Fruit fly (Drosophila melanogaster) whole organism, embryonic: Measurements from ENCODE around the gene CG42727.

ENCODE experiments used
- Adf1 ChIP-seq: fragments of 200-800 bp; sonication (Bioruptor generic); IDR thresholded peaks from 2 replicates; pipeline ENCODE4 v1.3.6; 2022; ENCODE audit warnings: missing biosample characterization, missing genetic modification characterization
- Bdp1 ChIP-seq: fragments of 200-800 bp; sonication (Bioruptor generic); optimal IDR thresholded peaks from 3 replicates; lab custom pipeline; 2016; ENCODE audit warnings: missing biosample characterization, missing genetic modification characterization
- CG10274 ChIP-seq: fragments of 200-800 bp; sonication (Bioruptor generic); optimal IDR thresholded peaks from 3 replicates; lab custom pipeline; 2017; ENCODE audit warnings: missing biosample characterization, mild to moderate bottlenecking, missing genetic modification characterization
- CG11085 ChIP-seq: fragments of 200-800 bp; sonication (Bioruptor generic); IDR thresholded peaks from 2 replicates; pipeline ENCODE4 v1.3.6; 2022; ENCODE audit warnings: missing biosample characterization, missing genetic modification characterization
- CG12942 ChIP-seq: fragments of 200-800 bp; sonication (Bioruptor generic); optimal IDR thresholded peaks from 3 replicates; lab custom pipeline; 2016; ENCODE audit warnings: missing biosample characterization, missing genetic modification characterization
- CG13287 ChIP-seq: fragments of 200-800 bp; sonication (Bioruptor generic); IDR thresholded peaks from 2 replicates; pipeline ENCODE4 v1.3.6; 2022; ENCODE audit warnings: missing biosample characterization, missing genetic modification characterization; ENCODE audit not compliant: partially characterized antibody
- CG13624 ChIP-seq: fragments of 200-800 bp; sonication (Bioruptor generic); optimal IDR thresholded peaks from 2 replicates; lab custom pipeline; 2016; ENCODE audit warnings: missing biosample characterization, missing genetic modification characterization
- CG14014 ChIP-seq: fragments of 200-800 bp; sonication (Bioruptor generic); IDR thresholded peaks from 2 replicates; pipeline ENCODE4 v1.3.6; 2022; ENCODE audit warnings: missing biosample characterization, missing genetic modification characterization
- CG14965 ChIP-seq: fragments of 200-800 bp; sonication (Bioruptor generic); optimal IDR thresholded peaks from 2 replicates; lab custom pipeline; 2016; ENCODE audit warnings: missing biosample characterization, missing genetic modification characterization, borderline replicate concordance
- CG15011 ChIP-seq: fragments of 200-800 bp; sonication (Bioruptor generic); optimal IDR thresholded peaks from 3 replicates; lab custom pipeline; 2018; ENCODE audit warnings: missing biosample characterization, mild to moderate bottlenecking, missing genetic modification characterization
- CG15601 ChIP-seq: fragments of 200-800 bp; sonication (Bioruptor generic); optimal IDR thresholded peaks from 3 replicates; lab custom pipeline; 2019; ENCODE audit warnings: missing biosample characterization, mild to moderate bottlenecking, missing genetic modification characterization, moderate library complexity
- CG1603 ChIP-seq: fragments of 200-800 bp; sonication (Bioruptor generic); optimal IDR thresholded peaks from 2 replicates; lab custom pipeline; 2019; ENCODE audit warnings: missing biosample characterization, mild to moderate bottlenecking, missing genetic modification characterization, moderate library complexity
- CG16813 ChIP-seq: fragments of 200-800 bp; sonication (Bioruptor generic); IDR thresholded peaks from 3 replicates; pipeline ENCODE4 v1.3.6; 2022; ENCODE audit warnings: missing biosample characterization, missing genetic modification characterization; ENCODE audit not compliant: partially characterized antibody
- CG17912 ChIP-seq: fragments of 200-800 bp; sonication (Bioruptor generic); optimal IDR thresholded peaks from 2 replicates; lab custom pipeline; 2018; ENCODE audit warnings: missing biosample characterization, mild to moderate bottlenecking, missing genetic modification characterization
- CG18011 ChIP-seq: fragments of 200-800 bp; sonication (Bioruptor generic); optimal IDR thresholded peaks from 2 replicates; lab custom pipeline; 2017; ENCODE audit warnings: missing biosample characterization, missing genetic modification characterization, mild to moderate bottlenecking, moderate library complexity, missing genotype
- CG34376 ChIP-seq: fragments of 200-800 bp; sonication (Bioruptor generic); optimal IDR thresholded peaks from 2 replicates; lab custom pipeline; 2018; ENCODE audit warnings: missing biosample characterization, mild to moderate bottlenecking, missing genetic modification characterization
- CG43689 ChIP-seq: fragments of 200-800 bp; sonication (Bioruptor generic); IDR thresholded peaks from 2 replicates; pipeline ENCODE4 v1.3.6; 2022; ENCODE audit warnings: missing biosample characterization, missing genetic modification characterization
- CG6654 ChIP-seq: fragments of 200-800 bp; sonication (Bioruptor generic); optimal IDR thresholded peaks from 2 replicates; lab custom pipeline; 2017; ENCODE audit warnings: missing biosample characterization, mild to moderate bottlenecking, missing genetic modification characterization
- CG7357 ChIP-seq: fragments of 200-800 bp; sonication (Bioruptor generic); IDR thresholded peaks from 3 replicates; pipeline ENCODE4 v1.3.6; 2022; ENCODE audit warnings: missing biosample characterization, missing genetic modification characterization
- CG8089 ChIP-seq: fragments of 200-800 bp; sonication (Bioruptor generic); optimal IDR thresholded peaks from 3 replicates; lab custom pipeline; 2016; ENCODE audit warnings: missing biosample characterization, missing genetic modification characterization
- CG8359 ChIP-seq: fragments of 200-800 bp; sonication (Bioruptor generic); optimal IDR thresholded peaks from 2 replicates; lab custom pipeline; 2017; ENCODE audit warnings: missing biosample characterization, mild to moderate bottlenecking, missing genetic modification characterization, borderline replicate concordance
- CG8765 ChIP-seq: fragments of 200-800 bp; sonication (Bioruptor generic); IDR thresholded peaks from 2 replicates; pipeline ENCODE4 v1.3.6; 2022; ENCODE audit warnings: missing biosample characterization, missing genetic modification characterization
- CG9817 ChIP-seq: fragments of 200-800 bp; sonication (Bioruptor generic); optimal IDR thresholded peaks from 2 replicates; lab custom pipeline; 2018; ENCODE audit warnings: missing biosample characterization, mild to moderate bottlenecking, missing genetic modification characterization, moderate library complexity
- CTCF ChIP-seq: fragments of 200-800 bp; sonication (Bioruptor generic); optimal IDR thresholded peaks from 2 replicates; lab custom pipeline; 2017; ENCODE audit warnings: missing biosample characterization, mild to moderate bottlenecking, missing genetic modification characterization, moderate library complexity
- Dll ChIP-seq: fragments of 200-800 bp; sonication (Bioruptor generic); IDR thresholded peaks from 4 replicates; pipeline ENCODE4 v1.3.6; 2022; ENCODE audit warnings: missing biosample characterization, missing genetic modification characterization; ENCODE audit not compliant: partially characterized antibody
- E2f1 ChIP-seq: fragments of 200-800 bp; sonication (Bioruptor generic); IDR thresholded peaks from 2 replicates; pipeline ENCODE4 v1.3.6; 2022; ENCODE audit warnings: missing biosample characterization, missing genetic modification characterization
- HLH54F ChIP-seq: fragments of 200-800 bp; sonication (Bioruptor generic); optimal IDR thresholded peaks from 3 replicates; lab custom pipeline; 2016; ENCODE audit warnings: missing biosample characterization, missing genetic modification characterization
- Lim3 ChIP-seq: fragments of 200-800 bp; sonication (Bioruptor generic); IDR thresholded peaks from 2 replicates; pipeline ENCODE4 v1.3.6; 2022; ENCODE audit warnings: missing biosample characterization, missing genetic modification characterization
- MESR4 ChIP-seq: fragments of 200-800 bp; sonication (Bioruptor generic); optimal IDR thresholded peaks from 2 replicates; lab custom pipeline; 2018; ENCODE audit warnings: missing biosample characterization, mild to moderate bottlenecking, missing genetic modification characterization, moderate library complexity
- Optix ChIP-seq: fragments of 200-800 bp; sonication (Bioruptor generic); IDR thresholded peaks from 3 replicates; pipeline ENCODE4 v1.3.6; 2022; ENCODE audit warnings: missing biosample characterization, missing genetic modification characterization
- Rfx ChIP-seq: fragments of 200-800 bp; sonication (Bioruptor generic); IDR thresholded peaks from 2 replicates; pipeline ENCODE4 v1.3.6; 2022; ENCODE audit warnings: missing biosample characterization, missing genetic modification characterization
- Vsx1 ChIP-seq: fragments of 200-800 bp; sonication (Bioruptor generic); optimal IDR thresholded peaks from 2 replicates; lab custom pipeline; 2017; ENCODE audit warnings: missing biosample characterization, mild to moderate bottlenecking, missing genetic modification characterization, missing genetic modification reagents
- chm ChIP-seq: fragments of 200-800 bp; sonication (Bioruptor generic); IDR thresholded peaks from 2 replicates; pipeline ENCODE4 v1.3.6; 2022; ENCODE audit warnings: missing biosample characterization, missing genetic modification characterization
- da ChIP-seq: fragments of 200-800 bp; sonication (Bioruptor generic); optimal IDR thresholded peaks from 2 replicates; lab custom pipeline; 2016; ENCODE audit warnings: missing biosample characterization, missing genetic modification characterization
- exex ChIP-seq: fragments of 200-800 bp; sonication (Bioruptor generic); optimal IDR thresholded peaks from 4 replicates; lab custom pipeline; 2018; ENCODE audit warnings: missing biosample characterization, mild to moderate bottlenecking, missing genetic modification characterization, moderate library complexity
- gro ChIP-seq: fragments of 200-800 bp; sonication (Bioruptor generic); optimal IDR thresholded peaks from 2 replicates; lab custom pipeline; 2016; ENCODE audit warnings: missing biosample characterization, missing genetic modification characterization
- gsb ChIP-seq: fragments of 200-800 bp; sonication (Bioruptor generic); IDR thresholded peaks from 2 replicates; pipeline ENCODE4 v1.3.6; 2022; ENCODE audit warnings: missing biosample characterization, missing genetic modification characterization
- ind ChIP-seq: fragments of 200-800 bp; sonication (Bioruptor generic); optimal IDR thresholded peaks from 3 replicates; lab custom pipeline; 2016; ENCODE audit warnings: missing biosample characterization, missing genetic modification characterization
- lilli ChIP-seq: fragments of 200-800 bp; sonication (Bioruptor generic); optimal IDR thresholded peaks from 3 replicates; lab custom pipeline; 2016; ENCODE audit warnings: missing biosample characterization, missing genetic modification characterization
- odd ChIP-seq: fragments of 200-800 bp; sonication (Bioruptor generic); optimal IDR thresholded peaks from 2 replicates; lab custom pipeline; 2017; ENCODE audit warnings: missing biosample characterization, mild to moderate bottlenecking, missing genetic modification characterization
- org-1 ChIP-seq: fragments of 200-800 bp; sonication (Bioruptor generic); optimal IDR thresholded peaks from 2 replicates; lab custom pipeline; 2017; ENCODE audit warnings: missing biosample characterization, missing genetic modification characterization
- p53 ChIP-seq: fragments of 200-800 bp; sonication (Bioruptor generic); optimal IDR thresholded peaks from 2 replicates; lab custom pipeline; 2016; ENCODE audit warnings: missing biosample characterization, missing genetic modification characterization
- repo ChIP-seq: fragments of 200-800 bp; sonication (Bioruptor generic); optimal IDR thresholded peaks from 2 replicates; lab custom pipeline; 2016; ENCODE audit warnings: missing biosample characterization, missing genetic modification characterization
- sima ChIP-seq: fragments of 200-800 bp; sonication (Bioruptor generic); optimal IDR thresholded peaks from 2 replicates; lab custom pipeline; 2016; ENCODE audit warnings: missing biosample characterization, missing genetic modification characterization
- slp2 ChIP-seq: fragments of 200-800 bp; sonication (Bioruptor generic); optimal IDR thresholded peaks from 2 replicates; lab custom pipeline; 2016; ENCODE audit warnings: missing biosample characterization, missing genetic modification characterization
- sna ChIP-seq: fragments of 200-800 bp; sonication (Bioruptor generic); IDR thresholded peaks from 2 replicates; pipeline ENCODE4 v1.3.6; 2022; ENCODE audit warnings: missing biosample characterization, missing genetic modification characterization; ENCODE audit not compliant: partially characterized antibody
- tap ChIP-seq: fragments of 200-800 bp; optimal IDR thresholded peaks from 3 replicates; lab custom pipeline; 2019; ENCODE audit warnings: missing biosample characterization, mild to moderate bottlenecking, missing genetic modification characterization, moderate library complexity
- vfl ChIP-seq: fragments of 200-800 bp; sonication (Bioruptor generic); optimal IDR thresholded peaks from 2 replicates; lab custom pipeline; 2016; ENCODE audit warnings: missing biosample characterization, missing genetic modification characterization
- zen ChIP-seq: fragments of 200-800 bp; sonication (Bioruptor generic); optimal IDR thresholded peaks from 3 replicates; lab custom pipeline; 2018; ENCODE audit warnings: missing biosample characterization, mild to moderate bottlenecking, missing genetic modification characterization, moderate library complexity

Gene CG42727

DNA sequence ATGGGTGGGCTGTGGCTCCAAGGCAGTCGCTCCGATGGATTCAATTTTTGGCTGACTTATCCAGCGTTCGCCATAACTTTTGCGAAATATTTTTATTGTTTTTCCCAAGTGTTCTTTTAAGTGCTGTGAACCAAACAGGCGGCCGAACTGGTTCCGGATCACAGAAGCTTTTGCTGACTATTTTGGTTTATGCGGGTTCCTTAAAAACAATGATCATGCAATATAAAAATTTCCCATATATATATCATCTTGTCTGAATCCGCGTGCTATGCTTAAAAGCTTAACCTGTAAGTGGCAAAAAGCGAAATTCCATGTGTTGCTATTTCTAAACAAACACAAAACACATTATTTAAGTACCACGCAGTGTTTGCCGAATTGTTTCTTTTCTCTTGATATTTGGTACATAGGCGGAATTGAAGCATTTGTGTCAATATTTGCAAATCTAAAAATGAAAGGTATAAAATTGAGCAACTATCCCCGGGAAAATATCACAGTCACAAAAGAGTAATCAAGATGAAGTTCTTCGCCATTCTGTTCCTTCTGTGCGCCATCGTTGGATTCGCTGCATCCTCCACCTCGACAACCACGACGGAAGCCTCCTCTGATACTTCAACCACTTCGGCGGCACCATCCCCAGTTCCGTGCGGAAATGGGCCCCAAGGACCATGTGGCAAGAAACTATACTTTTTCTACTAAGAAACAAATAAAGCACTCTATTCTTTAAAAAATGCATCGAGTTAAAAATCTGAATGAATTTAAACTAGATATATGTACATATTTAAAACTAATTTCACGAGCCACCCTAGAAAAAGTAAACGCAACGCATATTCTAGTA lies 27.7 kb upstream of the CG42727 start, which contains the start of the genes CG6276 and CG44040 (continued):
- TF ChIP-seq CG10274 (GFP tag; lab: Kevin White, UChicago) (peak; percentile 47), Vsx1 (GFP tag; lab: Kevin White, UChicago) (no peak), CG15601 (tag; lab: Kevin White, UChicago) (peak; percentile 10), MESR4 (peak; percentile 63), Optix (0 out of 3 replicates have a peak, but pooled peaks have one; percentile 27), gsb (GFP tag; lab: Robert Waterston, UW) (no peak), tap (tag; lab: Kevin White, UChicago) (peak; percentile 9), vfl (GFP tag; lab: Kevin White, UChicago) (peak; percentile 23), exex (tag; lab: Kevin White, UChicago) (no peak), E2f1 (0 out of 2 replicates have a peak, but pooled peaks have one; percentile 32), CG1603 (tag; lab: Kevin White, UChicago) (peak; percentile 55), CG9817 (tag; lab: Kevin White, UChicago) (peak; percentile 42), CG7357 (GFP tag; lab: Robert Waterston, UW) (no peak), sna (GFP tag; lab: Robert Waterston, UW) (no peak), Adf1 (GFP tag; lab: Robert Waterston, UW) (0 out of 2 replicates have a peak, but pooled peaks have one; percentile 23), sima (GFP tag; lab: Kevin White, UChicago) (no peak), CG43689 (GFP tag; lab: Robert Waterston, UW) (peak; percentile 43; the same call in 1 of the 2 replicates), Dll (no peak), CG13287 (no peak; the same call in 1 of the 2 replicates), lilli (peak; percentile 64), p53 (GFP tag; lab: Kevin White, UChicago) (peak; percentile 23), da (no peak), CG15011 (GFP tag; lab: Kevin White, UChicago) (no peak), repo (GFP tag; lab: Kevin White, UChicago) (no peak), CG8359 (no peak), CG6654 (GFP tag; lab: Kevin White, UChicago) (no peak), CG17912 (GFP tag; lab: Kevin White, UChicago) (peak; percentile 6), CG34376 (GFP tag; lab: Kevin White, UChicago) (peak; percentile 58), CG12942 (no peak), odd (GFP tag; lab: Kevin White, UChicago) (no peak), CG14014 (GFP tag; lab: Robert Waterston, UW) (peak; percentile 54; the same call in 1 of the 2 replicates), HLH54F (GFP tag; lab: Kevin White, UChicago) (peak; percentile 21), CG13624 (GFP tag; lab: Kevin White, UChicago) (peak; percentile 73), ind (GFP tag; lab: Kevin White, UChicago) (peak; percentile 29), CG8089 (peak; percentile 6), CTCF (GFP tag; lab: Kevin White, UChicago) (no peak), CG18011 (GFP tag; lab: Kevin White, UChicago) (no peak), CG14965 (GFP tag; lab: Kevin White, UChicago) (no peak), CG16813 (GFP tag; lab: Robert Waterston, UW) (no peak), chm (GFP tag; lab: Robert Waterston, UW) (no peak), slp2 (GFP tag; lab: Kevin White, UChicago) (no peak), Bdp1 (GFP tag; lab: Kevin White, UChicago) (no peak), zen (tag; lab: Kevin White, UChicago) (no peak), Lim3 (no peak), gro (GFP tag; lab: Kevin White, UChicago) (peak; percentile 37), Rfx (peak; percentile 65), org-1 (GFP tag; lab: Kevin White, UChicago) (peak; percentile 13), CG8765 (no peak; the same call in 1 of the 2 replicates), CG11085 (no peak)
